Fruit fly (Drosophila melanogaster) whole organism, pupa: Measurements from ENCODE around the gene CG33332.
A peak's percentile ranks its signal among the peaks of the same experiment; 100 is the strongest.

Source experiments
- CG10348 ChIP-seq: fragments of 200-800 bp; sonication (Bioruptor generic); IDR thresholded peaks from 2 replicates; pipeline ENCODE4 v1.3.6; 2022; ENCODE audit warnings: missing biosample characterization, missing genetic modification characterization
- CG12605 ChIP-seq: fragments of 200-800 bp; sonication (Bioruptor generic); IDR thresholded peaks from 2 replicates; pipeline ENCODE4 v1.3.6; 2022; ENCODE audit warnings: missing biosample characterization, missing genetic modification characterization
- CG13204 ChIP-seq: fragments of 200-800 bp; sonication (Bioruptor generic); optimal IDR thresholded peaks from 2 replicates; lab custom pipeline; 2018; ENCODE audit warnings: missing biosample characterization, mild to moderate bottlenecking, missing genetic modification characterization, moderate library complexity
- CG14655 ChIP-seq: fragments of 200-800 bp; sonication (Bioruptor generic); optimal IDR thresholded peaks from 3 replicates; lab custom pipeline; 2017; ENCODE audit warnings: mild to moderate bottlenecking, missing biosample characterization, missing genetic modification reagents, missing genetic modification characterization
- CG15710 ChIP-seq: fragments of 200-800 bp; sonication (Bioruptor generic); optimal IDR thresholded peaks from 2 replicates; lab custom pipeline; 2018; ENCODE audit warnings: missing biosample characterization, mild to moderate bottlenecking, missing genetic modification characterization, moderate library complexity
- CG17806 ChIP-seq: fragments of 200-800 bp; sonication (Bioruptor generic); optimal IDR thresholded peaks from 2 replicates; lab custom pipeline; 2018; ENCODE audit warnings: missing biosample characterization, mild to moderate bottlenecking, missing genetic modification characterization, moderate library complexity
- CG32121 ChIP-seq: fragments of 200-800 bp; sonication (Bioruptor generic); IDR thresholded peaks from 2 replicates; pipeline ENCODE4 v1.3.6; 2022; ENCODE audit warnings: missing biosample characterization, missing genetic modification characterization
- CG34367 ChIP-seq: fragments of 200-800 bp; sonication (Bioruptor generic); optimal IDR thresholded peaks from 2 replicates; lab custom pipeline; 2018; ENCODE audit warnings: missing biosample characterization, mild to moderate bottlenecking, missing genetic modification characterization
- CG4496 ChIP-seq: fragments of 200-800 bp; sonication (Bioruptor generic); IDR thresholded peaks from 3 replicates; pipeline ENCODE4 v1.3.6; 2022; ENCODE audit warnings: missing biosample characterization, missing genetic modification characterization
- CG8159 ChIP-seq: fragments of 200-800 bp; sonication (Bioruptor generic); optimal IDR thresholded peaks from 3 replicates; lab custom pipeline; 2018; ENCODE audit warnings: missing biosample characterization, mild to moderate bottlenecking, missing genetic modification characterization, moderate library complexity
- CG8301 ChIP-seq: fragments of 200-800 bp; sonication (Bioruptor generic); optimal IDR thresholded peaks from 2 replicates; lab custom pipeline; 2018; ENCODE audit warnings: missing biosample characterization, mild to moderate bottlenecking, missing genetic modification characterization
- CG9948 ChIP-seq: fragments of 200-800 bp; sonication (Bioruptor generic); optimal IDR thresholded peaks from 2 replicates; lab custom pipeline; 2018; ENCODE audit warnings: missing biosample characterization, mild to moderate bottlenecking, missing genetic modification characterization, moderate library complexity
- D1 ChIP-seq: fragments of 200-800 bp; sonication (Bioruptor generic); optimal IDR thresholded peaks from 2 replicates; lab custom pipeline; 2018; ENCODE audit warnings: missing biosample characterization, mild to moderate bottlenecking, missing genetic modification characterization, moderate library complexity
- EcR ChIP-seq: fragments of 200-800 bp; sonication (Bioruptor generic); optimal IDR thresholded peaks from 3 replicates; lab custom pipeline; 2019; ENCODE audit warnings: missing biosample characterization, missing genetic modification characterization, mild to moderate bottlenecking, moderate library complexity, missing genetic modification reagents
- Ets98B ChIP-seq: fragments of 200-800 bp; sonication (Bioruptor generic); IDR thresholded peaks from 2 replicates; pipeline ENCODE4 v1.3.6; 2022; ENCODE audit warnings: missing biosample characterization, missing genetic modification characterization
- Pif1A ChIP-seq: fragments of 200-800 bp; sonication (Bioruptor generic); optimal IDR thresholded peaks from 3 replicates; lab custom pipeline; 2016; ENCODE audit warnings: missing biosample characterization, missing genetic modification characterization
- Pif1B ChIP-seq: fragments of 200-800 bp; sonication (Bioruptor generic); optimal IDR thresholded peaks from 3 replicates; lab custom pipeline; 2016; ENCODE audit warnings: missing biosample characterization, missing genetic modification characterization
- Snoo ChIP-seq: fragments of 200-800 bp; sonication (Bioruptor generic); optimal IDR thresholded peaks from 3 replicates; lab custom pipeline; 2017; ENCODE audit warnings: missing biosample characterization, mild to moderate bottlenecking, missing genetic modification characterization, inconsistent platforms
- fd96Ca ChIP-seq: fragments of 200-800 bp; sonication (Bioruptor generic); IDR thresholded peaks from 3 replicates; pipeline ENCODE4 v1.3.6; 2022; ENCODE audit warnings: missing biosample characterization, missing genetic modification characterization
- gl ChIP-seq: fragments of 200-800 bp; sonication (Bioruptor generic); optimal IDR thresholded peaks from 2 replicates; lab custom pipeline; 2018; ENCODE audit warnings: missing biosample characterization, mild to moderate bottlenecking, missing genetic modification characterization
- rn ChIP-seq: fragments of 200-800 bp; sonication (Bioruptor generic); IDR thresholded peaks from 2 replicates; pipeline ENCODE4 v1.3.6; 2022; ENCODE audit warnings: missing biosample characterization, missing genetic modification characterization

The CG33332 gene

dm6 chr3R:14852610-14853009, 33.6 kb upstream of the CG33332 start:
- peak; percentile 75 for TF ChIP-seq EcR (GFP tag; lab: Kevin White, UChicago)
- no peak for TF ChIP-seq CG32121 (GFP tag; lab: Robert Waterston, UW)
- no peak for TF ChIP-seq D1
- TF ChIP-seq CG9948 (tag; lab: Kevin White, UChicago): no peak
- peak; percentile 2 for TF ChIP-seq CG8159
- no peak for TF ChIP-seq fd96Ca (GFP tag; lab: Robert Waterston, UW)
- TF ChIP-seq CG15710: peak; percentile 21
- TF ChIP-seq rn: no peak
- no peak for TF ChIP-seq Snoo
- peak; percentile 53 for TF ChIP-seq CG13204 (GFP tag; lab: Kevin White, UChicago)
- no peak for TF ChIP-seq CG17806 (tag; lab: Kevin White, UChicago)
- TF ChIP-seq Pif1A: no peak
- TF ChIP-seq Ets98B (GFP tag; lab: Robert Waterston, UW): no peak
- TF ChIP-seq CG12605 (GFP tag; lab: Robert Waterston, UW): no peak
- no peak for TF ChIP-seq Pif1B
- TF ChIP-seq CG14655 (GFP tag; lab: Kevin White, UChicago): no peak
- TF ChIP-seq CG4496 (GFP tag; lab: Robert Waterston, UW): no peak
- TF ChIP-seq CG10348 (GFP tag; lab: Robert Waterston, UW): no peak
- TF ChIP-seq gl (tag; lab: Kevin White, UChicago): no peak
- TF ChIP-seq CG8301 (tag; lab: Kevin White, UChicago): no peak
- TF ChIP-seq CG34367: no peak

dm6 chr3R:14853767-14854191, 32.5 kb upstream of the CG33332 start:
- TF ChIP-seq D1: no peak
- TF ChIP-seq CG4496 (GFP tag; lab: Robert Waterston, UW): peak; percentile 86
- TF ChIP-seq Pif1A: peak; percentile 77
- no peak for TF ChIP-seq CG8159
- peak; percentile 59 for TF ChIP-seq CG13204 (GFP tag; lab: Kevin White, UChicago)
- TF ChIP-seq Pif1B: peak; percentile 76
- TF ChIP-seq CG15710: no peak
- TF ChIP-seq CG17806 (tag; lab: Kevin White, UChicago): peak; percentile 0
- TF ChIP-seq Snoo: peak; percentile 51
- no peak for TF ChIP-seq CG10348 (GFP tag; lab: Robert Waterston, UW)
- TF ChIP-seq Ets98B (GFP tag; lab: Robert Waterston, UW): peak; percentile 74
- peak; percentile 61 for TF ChIP-seq gl (tag; lab: Kevin White, UChicago)
- TF ChIP-seq CG12605 (GFP tag; lab: Robert Waterston, UW): peak; percentile 54
- TF ChIP-seq CG32121 (GFP tag; lab: Robert Waterston, UW): peak; percentile 53
- peak; percentile 46 for TF ChIP-seq CG8301 (tag; lab: Kevin White, UChicago)
- TF ChIP-seq CG14655 (GFP tag; lab: Kevin White, UChicago): peak; percentile 35
- no peak for TF ChIP-seq rn
- no peak for TF ChIP-seq fd96Ca (GFP tag; lab: Robert Waterston, UW)
- peak; percentile 18 for TF ChIP-seq CG34367
- peak; percentile 52 for TF ChIP-seq EcR (GFP tag; lab: Kevin White, UChicago)
- no peak for TF ChIP-seq CG9948 (tag; lab: Kevin White, UChicago)

- TF ChIP-seq Ets98B (GFP tag; lab: Robert Waterston, UW): no peak
- TF ChIP-seq CG32121 (GFP tag; lab: Robert Waterston, UW): no peak
- TF ChIP-seq gl (tag; lab: Kevin White, UChicago): no peak
- TF ChIP-seq CG17806 (tag; lab: Kevin White, UChicago): no peak
- no peak for TF ChIP-seq CG34367
- TF ChIP-seq Pif1B: no peak
- TF ChIP-seq Snoo: no peak
- no peak for TF ChIP-seq CG10348 (GFP tag; lab: Robert Waterston, UW)
- no peak for TF ChIP-seq CG8301 (tag; lab: Kevin White, UChicago)
- TF ChIP-seq CG14655 (GFP tag; lab: Kevin White, UChicago): no peak
- TF ChIP-seq CG13204 (GFP tag; lab: Kevin White, UChicago): no peak
- no peak for TF ChIP-seq D1
- no peak for TF ChIP-seq CG8159
- no peak for TF ChIP-seq CG9948 (tag; lab: Kevin White, UChicago)
- no peak for TF ChIP-seq CG12605 (GFP tag; lab: Robert Waterston, UW)
- no peak for TF ChIP-seq CG4496 (GFP tag; lab: Robert Waterston, UW)
Observed at dm6 chr3R:14864819-14865218, 21.4 kb upstream of the CG33332 start.

- TF ChIP-seq Snoo (no peak), CG12605 (GFP tag; lab: Robert Waterston, UW) (peak; percentile 37; the same call in 1 of the 2 replicates)
Observed at dm6 chr3R:14873345-14873744, 12.9 kb upstream of the CG33332 start.

- TF ChIP-seq CG8301 (tag; lab: Kevin White, UChicago): no peak
- no peak for TF ChIP-seq CG10348 (GFP tag; lab: Robert Waterston, UW)
- no peak for TF ChIP-seq Pif1A
- TF ChIP-seq Ets98B (GFP tag; lab: Robert Waterston, UW): no peak
Observed at dm6 chr3R:14875274-14875964, 10.8 kb upstream of the CG33332 start, which contains the start of gene btsz. btsz (minus strand) TSS chr3R:14875488.

- TF ChIP-seq EcR (GFP tag; lab: Kevin White, UChicago): no peak
- peak; percentile 60; the same call in 1 of the 2 replicates for TF ChIP-seq CG12605 (GFP tag; lab: Robert Waterston, UW)
- no peak for TF ChIP-seq CG8159
- no peak for TF ChIP-seq CG13204 (GFP tag; lab: Kevin White, UChicago)
- TF ChIP-seq CG15710: no peak
- TF ChIP-seq CG32121 (GFP tag; lab: Robert Waterston, UW): no peak
- TF ChIP-seq, all 21 proteins: peak for 1
Observed at dm6 chr3R:14875965-14876331, 10.3 kb upstream of the CG33332 start.
